Fruit fly (Drosophila melanogaster) whole organism, wandering third instar larva: ENCODE data around the gene RhoGEF64C.

Source experiments
- Abd-B ChIP-seq: fragments of >200 bp; optimal IDR thresholded peaks from 2 replicates; lab custom pipeline; 2017; ENCODE audit warnings: missing biosample characterization, missing genetic modification characterization
- brk ChIP-seq: fragments of 200-800 bp; sonication (Bioruptor generic); optimal IDR thresholded peaks from 2 replicates; lab custom pipeline; 2016; ENCODE audit warnings: missing biosample characterization, mild to moderate bottlenecking, missing genetic modification characterization
- psq ChIP-seq: fragments of 200-800 bp; sonication (Bioruptor generic); optimal IDR thresholded peaks from 3 replicates; lab custom pipeline; 2017; ENCODE audit warnings: missing biosample characterization, mild to moderate bottlenecking, missing genetic modification characterization, moderate library complexity
- usp ChIP-seq: fragments of >200 bp; optimal IDR thresholded peaks from 2 replicates; lab custom pipeline; 2017; ENCODE audit warnings: missing biosample characterization, missing genetic modification characterization

DNA sequence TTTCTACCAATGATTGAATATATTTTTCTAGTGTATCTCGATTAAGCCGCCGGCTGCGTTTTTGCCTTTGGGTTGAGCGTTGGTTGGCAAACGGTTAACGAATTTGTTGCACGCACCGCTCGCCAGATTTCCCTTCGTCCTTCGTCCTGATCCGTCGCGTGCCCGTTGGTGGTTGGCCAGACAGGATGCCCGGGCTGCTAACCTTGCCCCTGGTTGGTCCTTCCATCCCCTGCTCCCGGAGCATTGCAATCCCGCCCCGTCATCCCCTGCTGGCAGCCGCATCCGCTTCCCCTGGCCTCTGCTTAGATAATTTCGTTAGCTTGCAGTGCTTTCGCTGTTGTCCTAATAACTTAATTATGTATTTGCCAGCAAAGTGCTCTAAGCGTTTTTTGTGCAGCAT lies 150.8 kb downstream of the RhoGEF64C start:
- TF ChIP-seq brk (no peak), psq (GFP tag; lab: Kevin White, UChicago) (no peak), Abd-B (GFP tag; lab: Kevin White, UChicago) (no peak), usp (no peak)
